Worm (Caenorhabditis elegans): ENCODE measurements around the gene atic-1.

DNA sequence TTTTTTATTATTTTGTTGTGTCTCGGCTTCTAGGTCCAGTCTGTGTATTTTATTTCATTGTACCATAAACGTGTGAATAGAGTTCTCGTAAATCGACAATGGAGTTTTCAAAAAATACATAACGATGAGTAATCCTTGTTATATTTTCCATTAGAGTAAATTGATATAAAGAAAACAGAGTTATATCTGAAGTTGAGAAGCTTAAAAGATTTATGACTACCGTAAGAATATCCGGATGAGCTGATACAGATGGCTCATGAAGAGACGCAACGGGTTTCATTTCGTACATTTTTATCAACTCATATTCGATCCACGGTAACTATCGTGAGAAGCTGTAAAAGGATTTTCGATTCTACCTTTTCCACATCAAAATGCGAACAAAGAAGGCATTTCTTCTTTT is 46.0 kb downstream of the atic-1 start, which contains the start of gene gcy-8:
- TF ChIP-seq dao-5 (tag; optimal IDR thresholded peaks at IDR 0.05) (no peak), him-1 (tag; optimal IDR thresholded peaks at IDR 0.05) (no peak)
